Worm (Caenorhabditis elegans) whole organism, young adult: ENCODE results near the gene cest-8.

Source experiments
- B0019.2 ChIP-seq: fragments of 200-800 bp; sonication (Bioruptor generic); conservative IDR thresholded peaks from 2 replicates; pipeline ENCODE4 v1.3.6; 2022; ENCODE audit warnings: missing genetic modification reagents, missing genetic modification characterization, missing compliant biosample characterization
- B0035.1 ChIP-seq: sonication (generic microtip); optimal IDR thresholded peaks from 2 replicates; lab custom pipeline; 2016; ENCODE audit warnings: missing genetic modification characterization, mild to moderate bottlenecking, missing compliant biosample characterization, missing genotype, missing genetic modification reagents
- C17E4.6 ChIP-seq: fragments of 200-800 bp; sonication (Bioruptor generic); IDR thresholded peaks from 2 replicates; pipeline ENCODE4 v1.3.6; 2022; ENCODE audit warnings: missing genetic modification reagents, missing genetic modification characterization, missing compliant biosample characterization
- F10E7.11 ChIP-seq: sonication (generic microtip); optimal IDR thresholded peaks from 2 replicates; lab custom pipeline; 2017; ENCODE audit warnings: mild to moderate bottlenecking, missing genetic modification characterization, moderate library complexity, missing compliant biosample characterization
- F23B12.7 ChIP-seq: sonication (generic microtip); optimal IDR thresholded peaks from 2 replicates; lab custom pipeline; 2017; ENCODE audit warnings: missing genetic modification characterization, mild to moderate bottlenecking, missing compliant biosample characterization, antibody characterized with exemption, moderate library complexity; ENCODE audit not compliant: insufficient read depth
- F57A8.1 ChIP-seq: fragments of 200-800 bp; sonication (Bioruptor generic); optimal IDR thresholded peaks from 2 replicates; lab custom pipeline; 2018; ENCODE audit warnings: mild to moderate bottlenecking, missing genetic modification characterization, moderate library complexity, missing compliant biosample characterization
- K11D2.4 ChIP-seq: fragments of 200-800 bp; sonication (Bioruptor generic); IDR thresholded peaks from 2 replicates; pipeline ENCODE4 v1.3.6; 2022; ENCODE audit warnings: missing genetic modification reagents, missing genetic modification characterization, missing compliant biosample characterization
- K12H6.12 ChIP-seq: fragments of 200-800 bp; sonication (Bioruptor generic); optimal IDR thresholded peaks from 2 replicates; lab custom pipeline; 2018; ENCODE audit warnings: mild to moderate bottlenecking, missing genetic modification characterization, missing compliant biosample characterization
- T07F8.4 ChIP-seq: sonication (generic microtip); optimal IDR thresholded peaks from 2 replicates; lab custom pipeline; 2016; ENCODE audit warnings: mild to moderate bottlenecking, missing genetic modification characterization, moderate library complexity, missing compliant biosample characterization
- atf-7 ChIP-seq: sonication (generic microtip); optimal IDR thresholded peaks from 2 replicates; lab custom pipeline; 2017; ENCODE audit warnings: mild to moderate bottlenecking, missing genetic modification characterization, missing compliant biosample characterization
- bed-1 ChIP-seq: fragments of 200-800 bp; sonication (Bioruptor generic); IDR thresholded peaks from 2 replicates; pipeline ENCODE4 v1.3.6; 2022; ENCODE audit warnings: missing genetic modification reagents, missing genetic modification characterization, missing compliant biosample characterization
- bed-2 ChIP-seq: fragments of 200-800 bp; sonication (Bioruptor generic); IDR thresholded peaks from 2 replicates; pipeline ENCODE4 v1.3.6; 2022; ENCODE audit warnings: missing genetic modification reagents, missing genetic modification characterization, missing compliant biosample characterization
- cebp-1 ChIP-seq, 2 experiments: fragments of 200-800 bp in 1 of 2; sonication (Bioruptor generic) in 1 of 2; sonication (generic microtip) in 1 of 2; IDR thresholded peaks in 1 of 2; optimal IDR thresholded peaks in 1 of 2; 2 replicates each; pipeline versions ENCODE4 v1.3.6 to Lab custom; 2017 to 2022; ENCODE audit warnings: missing compliant biosample characterization in 2 of 2, missing genetic modification characterization in 2 of 2, mild to moderate bottlenecking in 1 of 2, missing genetic modification reagents in 1 of 2, moderate library complexity in 1 of 2
- cebp-2 ChIP-seq: fragments of 200-800 bp; sonication (Bioruptor generic); IDR thresholded peaks from 2 replicates; pipeline ENCODE4 v1.3.6; 2022; ENCODE audit warnings: missing genetic modification characterization, missing compliant biosample characterization
- ceh-100 ChIP-seq: fragments of 200-800 bp; sonication (Bioruptor generic); IDR thresholded peaks from 2 replicates; pipeline ENCODE4 v1.3.6; 2022; ENCODE audit warnings: missing genetic modification reagents, missing genetic modification characterization, missing compliant biosample characterization
- ceh-91 ChIP-seq: fragments of 200-800 bp; sonication (Bioruptor generic); IDR thresholded peaks from 2 replicates; pipeline ENCODE4 v1.3.6; 2022; ENCODE audit warnings: missing genetic modification reagents, missing genetic modification characterization, missing compliant biosample characterization
- chd-7 ChIP-seq: sonication (generic microtip); optimal IDR thresholded peaks from 2 replicates; lab custom pipeline; 2016; ENCODE audit warnings: mild to moderate bottlenecking, missing genetic modification characterization, moderate library complexity, missing compliant biosample characterization
- egl-44 ChIP-seq: fragments of 200-800 bp; sonication (Bioruptor generic); IDR thresholded peaks from 2 replicates; pipeline ENCODE4 v1.3.6; 2022; ENCODE audit warnings: missing genetic modification reagents, missing genetic modification characterization, missing compliant biosample characterization
- egrh-3 ChIP-seq: fragments of 200-800 bp; sonication (Bioruptor generic); IDR thresholded peaks from 2 replicates; pipeline ENCODE4 v1.3.6; 2022; ENCODE audit warnings: missing genetic modification reagents, missing genetic modification characterization, missing compliant biosample characterization
- hlh-26 ChIP-seq: fragments of 200-800 bp; sonication (Bioruptor generic); conservative IDR thresholded peaks from 2 replicates; pipeline ENCODE4 v1.3.6; 2022; ENCODE audit warnings: missing genetic modification reagents, missing genetic modification characterization, missing compliant biosample characterization
- hrde-1 ChIP-seq: sonication (generic microtip); optimal IDR thresholded peaks from 2 replicates; lab custom pipeline; 2016; ENCODE audit warnings: missing genetic modification characterization, mild to moderate bottlenecking, missing compliant biosample characterization, moderate library complexity, missing genotype, missing genetic modification reagents, borderline replicate concordance
- lag-1 ChIP-seq: fragments of 200-800 bp; sonication (Bioruptor generic); IDR thresholded peaks from 2 replicates; pipeline ENCODE4 v1.3.6; 2022; ENCODE audit warnings: missing genetic modification reagents, missing genetic modification characterization, missing compliant biosample characterization
- lin-35 ChIP-seq, 3 experiments: fragments of 150-350 bp in 2 of 3; sonication (generic microtip) in 1 of 3; optimal IDR thresholded peaks; 2 replicates each; lab custom pipeline; 2014 to 2018; ENCODE audit warnings: missing biosample characterization in 3 of 3, missing genetic modification characterization in 3 of 3, missing genetic modification reagents in 3 of 3
- lin-40 ChIP-seq: sonication (generic microtip); optimal IDR thresholded peaks from 2 replicates; lab custom pipeline; 2016; ENCODE audit warnings: missing genetic modification characterization, mild to moderate bottlenecking, missing compliant biosample characterization, missing genotype, missing genetic modification reagents
- lin-54 ChIP-seq: fragments of 200-800 bp; sonication (Bioruptor generic); optimal IDR thresholded peaks from 2 replicates; lab custom pipeline; 2018; ENCODE audit warnings: mild to moderate bottlenecking, missing genetic modification characterization, missing compliant biosample characterization
- madf-10 ChIP-seq: sonication (generic microtip); optimal IDR thresholded peaks from 2 replicates; lab custom pipeline; 2016; ENCODE audit warnings: mild to moderate bottlenecking, missing genetic modification characterization, missing compliant biosample characterization
- madf-3 ChIP-seq: fragments of 200-800 bp; sonication (Bioruptor generic); IDR thresholded peaks from 2 replicates; pipeline ENCODE4 v1.3.6; 2022; ENCODE audit warnings: missing genetic modification reagents, missing genetic modification characterization, missing compliant biosample characterization
- madf-8 ChIP-seq: fragments of 200-800 bp; sonication (Bioruptor generic); conservative IDR thresholded peaks from 2 replicates; pipeline ENCODE4 v1.3.6; 2022; ENCODE audit warnings: missing genetic modification reagents, missing genetic modification characterization, missing compliant biosample characterization
- mel-28 ChIP-seq: sonication (generic microtip); optimal IDR thresholded peaks from 2 replicates; lab custom pipeline; 2016; ENCODE audit warnings: borderline replicate concordance, mild to moderate bottlenecking, missing genetic modification characterization, missing compliant biosample characterization
- nhr-80 ChIP-seq: sonication (generic microtip); optimal IDR thresholded peaks from 2 replicates; lab custom pipeline; 2016; ENCODE audit warnings: missing genetic modification characterization, missing compliant biosample characterization
- snpc-1.1 ChIP-seq: sonication (generic microtip); optimal IDR thresholded peaks from 2 replicates; lab custom pipeline; 2017; ENCODE audit warnings: missing genetic modification characterization, mild to moderate bottlenecking, missing compliant biosample characterization, antibody characterized with exemption, moderate library complexity, missing genotype, missing genetic modification reagents; ENCODE audit not compliant: insufficient read depth
- snpc-3.4 ChIP-seq: sonication (generic microtip); optimal IDR thresholded peaks from 2 replicates; lab custom pipeline; 2017; ENCODE audit warnings: missing genetic modification characterization, mild to moderate bottlenecking, missing compliant biosample characterization, antibody characterized with exemption, moderate library complexity, missing genotype, missing genetic modification reagents
- snpc-4 ChIP-seq, 5 experiments: fragments of 150-350 bp in 1 of 5; sonication (generic microtip) in 4 of 5; optimal IDR thresholded peaks; 2 replicates each; lab custom pipeline; 2014 to 2018; ENCODE audit warnings: missing genetic modification characterization in 5 of 5, missing biosample characterization in 3 of 5, antibody characterized with exemption in 2 of 5, mild to moderate bottlenecking in 2 of 5, missing compliant biosample characterization in 2 of 5, missing genotype in 2 of 5, moderate library complexity in 2 of 5, missing genetic modification reagents in 1 of 5
- somi-1 ChIP-seq: fragments of 200-800 bp; sonication (Bioruptor generic); optimal IDR thresholded peaks from 2 replicates; lab custom pipeline; 2018; ENCODE audit warnings: mild to moderate bottlenecking, missing genetic modification characterization, missing compliant biosample characterization
- sptf-2 ChIP-seq: fragments of 200-800 bp; sonication (Bioruptor generic); optimal IDR thresholded peaks from 2 replicates; lab custom pipeline; 2018; ENCODE audit warnings: mild to moderate bottlenecking, missing genetic modification characterization, missing compliant biosample characterization
- zim-3 ChIP-seq: sonication (generic microtip); optimal IDR thresholded peaks from 2 replicates; lab custom pipeline; 2017; ENCODE audit warnings: mild to moderate bottlenecking, missing genetic modification characterization, moderate library complexity, missing compliant biosample characterization
- ztf-26 ChIP-seq: sonication (generic microtip); optimal IDR thresholded peaks from 2 replicates; lab custom pipeline; 2017; ENCODE audit warnings: missing genetic modification characterization, missing compliant biosample characterization
- ztf-6 ChIP-seq: fragments of 200-800 bp; sonication (Bioruptor generic); IDR thresholded peaks from 2 replicates; pipeline ENCODE4 v1.3.6; 2022; ENCODE audit warnings: missing genetic modification reagents, missing genetic modification characterization, missing compliant biosample characterization

Gene cest-8

DNA sequence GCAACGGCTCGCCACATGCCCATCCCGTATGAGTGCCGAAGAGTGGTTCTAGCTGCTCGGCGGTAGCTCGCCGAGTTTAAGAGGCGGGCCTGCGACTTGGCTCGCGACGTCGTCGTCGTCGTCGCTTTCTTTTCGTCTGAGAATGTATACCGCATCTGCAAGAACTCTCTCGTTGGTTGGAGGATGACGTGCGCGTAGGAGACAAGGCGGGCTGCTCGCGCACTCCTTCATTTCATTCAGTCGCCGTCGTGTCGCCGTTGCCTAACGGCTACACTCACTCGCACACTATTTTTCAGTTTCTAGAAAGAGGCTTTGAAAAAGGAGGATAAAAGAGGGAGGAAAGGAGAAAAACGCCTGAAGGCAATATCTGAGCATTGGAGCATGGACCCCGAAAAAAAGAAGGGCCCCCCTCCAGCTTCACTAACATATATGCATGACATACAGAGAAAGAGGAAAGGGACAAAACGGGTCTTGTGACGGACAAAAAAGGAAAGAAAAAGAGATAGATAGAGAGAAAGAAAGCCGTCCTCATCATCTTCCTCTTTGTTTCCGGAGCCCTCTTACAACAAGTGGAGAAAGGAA lies 13.9 kb upstream of the cest-8 start:
- peak; percentile 75 for TF ChIP-seq K12H6.12 (tag; lab: Kevin White, UChicago)
- peak; percentile 63 for TF ChIP-seq lin-40 (tag; lab: Kevin White, UChicago)
- no peak for TF ChIP-seq snpc-3.4 (tag; lab: Kevin White, UChicago)
- TF ChIP-seq B0035.1 (tag; lab: Kevin White, UChicago), result no peak
- TF ChIP-seq zim-3, result peak; percentile 16
- TF ChIP-seq madf-3 (GFP tag; lab: Robert Waterston, UW), result 0 out of 2 replicates have a peak, but pooled peaks have one; percentile 4
- no peak for TF ChIP-seq cebp-1 (GFP tag; IDR thresholded peaks at IDR 0.05; lab: Robert Waterston, UW)
- TF ChIP-seq cebp-1 (tag; optimal IDR thresholded peaks at IDR 0.05; lab: Kevin White, UChicago), result peak; percentile 59
- no peak for TF ChIP-seq K11D2.4 (GFP tag; lab: Robert Waterston, UW)
- TF ChIP-seq atf-7 (tag; lab: Kevin White, UChicago), result peak; percentile 25
- TF ChIP-seq ztf-6 (GFP tag; lab: Robert Waterston, UW), result no peak
- 0 out of 2 replicates have a peak, but pooled peaks have one; percentile 6 for TF ChIP-seq bed-2
- TF ChIP-seq sptf-2 (GFP tag; lab: Kevin White, UChicago), result no peak
- TF ChIP-seq somi-1, result peak; percentile 54
- no peak for TF ChIP-seq lin-54 (GFP tag; lab: Kevin White, UChicago)
- peak; percentile 84 for TF ChIP-seq madf-10 (tag; lab: Kevin White, UChicago)
- no peak for TF ChIP-seq T07F8.4
- TF ChIP-seq lag-1, result no peak
- TF ChIP-seq egrh-3, result peak; percentile 56; the same call in 1 of the 2 replicates
- no peak for TF ChIP-seq snpc-4 (GFP tag; optimal IDR thresholded peaks at IDR 0.05; lab: Kevin White, UChicago)
- TF ChIP-seq snpc-4 (tag; optimal IDR thresholded peaks at IDR 0.05; lab: Kevin White, UChicago), result peak in 1 of 4 experiments; percentile 22
- peak in 1 of 3 experiments; percentile 40 for TF ChIP-seq lin-35 (GFP tag; optimal IDR thresholded peaks at IDR 0.05; lab: Kevin White, UChicago)
- peak; percentile 34 for TF ChIP-seq chd-7 (tag; lab: Kevin White, UChicago)
- no peak for TF ChIP-seq ztf-26 (tag; lab: Kevin White, UChicago)
- TF ChIP-seq hrde-1 (tag; lab: Kevin White, UChicago), result no peak
- TF ChIP-seq egl-44 (GFP tag; lab: Robert Waterston, UW), result no peak

- no peak for TF ChIP-seq lin-40 (tag; lab: Kevin White, UChicago)
- TF ChIP-seq ceh-100, result no peak
- TF ChIP-seq, all 124 proteins: peak for 0
Measured at ce11 chrX:12207078-12207477, 12.4 kb upstream of the cest-8 start.

DNA sequence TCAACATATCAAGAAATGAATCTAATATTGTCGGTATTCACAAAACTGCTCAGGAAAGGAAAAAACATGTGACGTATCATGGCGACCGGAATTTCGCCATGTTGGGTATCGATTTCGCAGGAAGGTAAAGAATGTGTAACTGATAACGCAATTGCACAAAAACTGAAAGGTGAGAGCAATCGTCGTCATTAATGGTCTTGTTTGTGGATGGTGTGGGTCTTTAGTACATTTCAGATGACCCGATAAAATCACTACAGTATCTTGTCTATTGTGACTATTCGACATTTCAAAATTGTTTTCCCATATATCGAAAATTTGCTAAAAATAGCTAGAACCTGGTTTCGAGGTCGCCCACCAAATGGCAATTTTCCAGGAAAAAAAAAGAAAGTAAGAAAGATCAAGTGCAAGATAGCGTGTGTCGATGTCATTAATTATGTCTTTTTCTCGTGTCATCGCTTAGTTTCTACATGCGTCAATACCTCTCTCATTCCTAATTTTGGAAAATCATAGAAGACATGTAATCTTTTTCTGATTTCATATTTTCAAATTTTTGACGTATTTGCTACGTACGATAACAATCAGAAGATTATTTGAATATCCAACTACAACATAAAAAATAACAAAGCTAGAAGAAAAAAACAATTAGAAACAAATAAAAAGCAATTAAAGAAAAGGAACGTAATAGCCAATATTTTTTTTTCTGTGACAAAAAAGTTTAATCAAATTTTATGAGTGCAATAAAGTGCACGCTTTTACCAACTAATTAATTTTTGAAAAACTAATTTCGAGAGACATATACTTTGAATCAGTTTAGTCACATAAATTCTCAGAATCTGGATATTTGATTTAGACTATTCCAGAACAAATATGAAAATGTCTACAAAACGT lies 9.1 kb upstream of the cest-8 start:
- no peak for TF ChIP-seq ceh-91 (GFP tag; lab: Robert Waterston, UW)
- no peak for TF ChIP-seq F57A8.1 (GFP tag; lab: Kevin White, UChicago)
- TF ChIP-seq nhr-80, result peak; percentile 51

ce11 chrX:12212801-12213200 lies 6.7 kb upstream of the cest-8 start, which contains the start of gene cab-1:
TSS of gene cab-1 (minus strand) at chrX:12212901.
- TF ChIP-seq F10E7.11 (tag; lab: Kevin White, UChicago), result no peak
- TF ChIP-seq F23B12.7, result no peak
- TF ChIP-seq egrh-3, result no peak
- no peak for TF ChIP-seq lin-35 (GFP tag; optimal IDR thresholded peaks at IDR 0.05; lab: Kevin White, UChicago)
- no peak for TF ChIP-seq bed-1 (GFP tag; lab: Robert Waterston, UW)
- TF ChIP-seq C17E4.6 (GFP tag; lab: Robert Waterston, UW), result no peak
- TF ChIP-seq madf-8 (GFP tag; lab: Robert Waterston, UW), result no peak
- TF ChIP-seq lin-54 (GFP tag; lab: Kevin White, UChicago), result no peak
- no peak for TF ChIP-seq B0035.1 (tag; lab: Kevin White, UChicago)
- TF ChIP-seq cebp-2 (GFP tag; lab: Robert Waterston, UW), result no peak
- no peak for TF ChIP-seq mel-28 (tag; lab: Kevin White, UChicago)
- TF ChIP-seq snpc-1.1, result no peak
- no peak for TF ChIP-seq hlh-26 (GFP tag; lab: Robert Waterston, UW)
- no peak for TF ChIP-seq B0019.2 (GFP tag; lab: Robert Waterston, UW)
